Fruit fly (Drosophila melanogaster) whole organism, embryonic: Measurements from ENCODE around the gene CG3529.

Experiments
- Aef1 ChIP-seq: fragments of 200-800 bp; sonication (Bioruptor generic); IDR thresholded peaks from 3 replicates; pipeline ENCODE4 v1.3.6; 2022; ENCODE audit warnings: missing biosample characterization, missing genetic modification characterization
- Atf-2 ChIP-seq: fragments of 200-800 bp; sonication (Bioruptor generic); optimal IDR thresholded peaks from 2 replicates; lab custom pipeline; 2016; ENCODE audit warnings: missing biosample characterization, missing genetic modification characterization
- CG1024 ChIP-seq: fragments of 200-800 bp; sonication (Bioruptor generic); IDR thresholded peaks from 2 replicates; pipeline ENCODE4 v1.3.6; 2022; ENCODE audit warnings: missing biosample characterization, missing genetic modification characterization
- CG12299 ChIP-seq: fragments of 200-800 bp; sonication (Bioruptor generic); optimal IDR thresholded peaks from 2 replicates; lab custom pipeline; 2018; ENCODE audit warnings: missing biosample characterization, mild to moderate bottlenecking, missing genetic modification characterization
- CG12942 ChIP-seq: fragments of 200-800 bp; sonication (Bioruptor generic); optimal IDR thresholded peaks from 3 replicates; lab custom pipeline; 2016; ENCODE audit warnings: missing biosample characterization, missing genetic modification characterization
- CG13624 ChIP-seq: fragments of 200-800 bp; sonication (Bioruptor generic); optimal IDR thresholded peaks from 2 replicates; lab custom pipeline; 2016; ENCODE audit warnings: missing biosample characterization, missing genetic modification characterization
- CG16779 ChIP-seq: fragments of 200-800 bp; sonication (Bioruptor generic); IDR thresholded peaks from 2 replicates; pipeline ENCODE4 v1.3.6; 2022; ENCODE audit warnings: missing biosample characterization, missing genetic modification characterization
- CG17186 ChIP-seq: fragments of 200-800 bp; sonication (Bioruptor generic); optimal IDR thresholded peaks from 3 replicates; lab custom pipeline; 2017; ENCODE audit warnings: missing biosample characterization, missing genetic modification reagents, missing genetic modification characterization
- CG17612 ChIP-seq: fragments of 200-800 bp; sonication (Bioruptor generic); IDR thresholded peaks from 2 replicates; pipeline ENCODE4 v1.3.6; 2022; ENCODE audit warnings: missing biosample characterization, missing genetic modification characterization
- CG17912 ChIP-seq: fragments of 200-800 bp; sonication (Bioruptor generic); optimal IDR thresholded peaks from 2 replicates; lab custom pipeline; 2018; ENCODE audit warnings: missing biosample characterization, mild to moderate bottlenecking, missing genetic modification characterization
- CG1832 ChIP-seq: fragments of 200-800 bp; sonication (Bioruptor generic); optimal IDR thresholded peaks from 2 replicates; lab custom pipeline; 2017; ENCODE audit warnings: missing biosample characterization, mild to moderate bottlenecking, missing genetic modification characterization, inconsistent platforms
- CG2678 ChIP-seq: fragments of 200-800 bp; sonication (Bioruptor generic); optimal IDR thresholded peaks from 3 replicates; lab custom pipeline; 2019; ENCODE audit warnings: missing biosample characterization, mild to moderate bottlenecking, missing genetic modification characterization, moderate library complexity
- CG2875 ChIP-seq: fragments of 200-800 bp; sonication (Bioruptor generic); optimal IDR thresholded peaks from 2 replicates; lab custom pipeline; 2017; ENCODE audit warnings: missing biosample characterization, mild to moderate bottlenecking, missing genetic modification characterization, missing genetic modification reagents
- CG34376 ChIP-seq: fragments of 200-800 bp; sonication (Bioruptor generic); optimal IDR thresholded peaks from 2 replicates; lab custom pipeline; 2018; ENCODE audit warnings: missing biosample characterization, mild to moderate bottlenecking, missing genetic modification characterization
- CG3726 ChIP-seq: fragments of 200-800 bp; sonication (Bioruptor generic); IDR thresholded peaks from 3 replicates; pipeline ENCODE4, ENCODE4 v1.3.6; 2022; ENCODE audit warnings: missing biosample characterization, missing genetic modification characterization
- CG5180 ChIP-seq: fragments of 200-800 bp; sonication (Bioruptor generic); optimal IDR thresholded peaks from 3 replicates; lab custom pipeline; 2017; ENCODE audit warnings: missing biosample characterization, missing genetic modification characterization, mild to moderate bottlenecking, moderate library complexity, missing genetic modification reagents
- CG6254 ChIP-seq: fragments of 200-800 bp; sonication (Bioruptor generic); optimal IDR thresholded peaks from 3 replicates; lab custom pipeline; 2017; ENCODE audit warnings: mild to moderate bottlenecking, missing biosample characterization, missing genetic modification reagents, missing genetic modification characterization
- CG6683 ChIP-seq: fragments of 200-800 bp; sonication (Bioruptor generic); optimal IDR thresholded peaks from 2 replicates; lab custom pipeline; 2017; ENCODE audit warnings: missing biosample characterization, mild to moderate bottlenecking, missing genetic modification characterization, missing genetic modification reagents
- CG6791 ChIP-seq: fragments of 200-800 bp; sonication (Bioruptor generic); IDR thresholded peaks from 3 replicates; pipeline ENCODE4 v1.3.6; 2022; ENCODE audit warnings: missing biosample characterization, missing genetic modification characterization; ENCODE audit not compliant: partially characterized antibody
- CG6813 ChIP-seq: fragments of 200-800 bp; sonication (Bioruptor generic); optimal IDR thresholded peaks from 2 replicates; lab custom pipeline; 2017; ENCODE audit warnings: missing biosample characterization, missing genetic modification characterization, mild to moderate bottlenecking, moderate library complexity, missing genetic modification reagents
- CG8478 ChIP-seq: fragments of >200 bp; optimal IDR thresholded peaks from 2 replicates; lab custom pipeline; 2018
- CTCF ChIP-seq: fragments of 200-800 bp; sonication (Bioruptor generic); optimal IDR thresholded peaks from 2 replicates; lab custom pipeline; 2017; ENCODE audit warnings: missing biosample characterization, mild to moderate bottlenecking, missing genetic modification characterization, moderate library complexity
- D ChIP-seq, 2 experiments: fragments of 200-800 bp in 1 of 2; fragments of >200 bp in 1 of 2; sonication (Bioruptor generic) in 1 of 2; optimal IDR thresholded peaks; 2 replicates in 1 of 2; 3 replicates in 1 of 2; lab custom pipeline; 2017; ENCODE audit warnings: mild to moderate bottlenecking in 1 of 2, missing biosample characterization in 1 of 2, missing genetic modification characterization in 1 of 2, missing genetic modification reagents in 1 of 2
- E2f2 ChIP-seq: fragments of 200-800 bp; sonication (Bioruptor generic); IDR thresholded peaks from 2 replicates; pipeline ENCODE4 v1.3.6; 2022; ENCODE audit warnings: missing biosample characterization, missing genetic modification characterization
- Hr78 ChIP-seq, 2 experiments: fragments of 200-800 bp in 1 of 2; fragments of >200 bp in 1 of 2; sonication (Bioruptor generic) in 1 of 2; optimal IDR thresholded peaks; 2 replicates each; lab custom pipeline; 2017 to 2019; ENCODE audit warnings: missing biosample characterization in 2 of 2, missing genetic modification characterization in 2 of 2, mild to moderate bottlenecking in 1 of 2, moderate library complexity in 1 of 2
- MESR4 ChIP-seq: fragments of 200-800 bp; sonication (Bioruptor generic); optimal IDR thresholded peaks from 2 replicates; lab custom pipeline; 2018; ENCODE audit warnings: missing biosample characterization, mild to moderate bottlenecking, missing genetic modification characterization, moderate library complexity
- MTF-1 ChIP-seq: fragments of 200-800 bp; sonication (Bioruptor generic); optimal IDR thresholded peaks from 2 replicates; lab custom pipeline; 2018; ENCODE audit warnings: missing biosample characterization, mild to moderate bottlenecking, missing genetic modification characterization, borderline replicate concordance
- Meics ChIP-seq: fragments of 200-800 bp; sonication (Bioruptor generic); optimal IDR thresholded peaks from 2 replicates; lab custom pipeline; 2017; ENCODE audit warnings: missing biosample characterization, mild to moderate bottlenecking, missing genetic modification characterization
- Nf-YB ChIP-seq: fragments of 200-800 bp; sonication (Bioruptor generic); optimal IDR thresholded peaks from 3 replicates; lab custom pipeline; 2019; ENCODE audit warnings: missing biosample characterization, mild to moderate bottlenecking, missing genetic modification characterization, moderate library complexity
- Oaz ChIP-seq: fragments of 200-800 bp; sonication (Bioruptor generic); IDR thresholded peaks from 2 replicates; pipeline ENCODE4 v1.3.6; 2022; ENCODE audit warnings: missing biosample characterization, missing genetic modification characterization
- Six4 ChIP-seq: fragments of 200-800 bp; sonication (Bioruptor generic); optimal IDR thresholded peaks from 2 replicates; lab custom pipeline; 2016; ENCODE audit warnings: missing biosample characterization, missing genetic modification characterization
- abd-A ChIP-seq: fragments of 200-800 bp; sonication (Bioruptor generic); optimal IDR thresholded peaks from 3 replicates; lab custom pipeline; 2019; ENCODE audit warnings: missing biosample characterization, mild to moderate bottlenecking, missing genetic modification characterization, moderate library complexity
- bbx ChIP-seq: fragments of 200-800 bp; sonication (Bioruptor generic); IDR thresholded peaks from 2 replicates; pipeline ENCODE4 v1.3.6; 2022; ENCODE audit warnings: missing biosample characterization, missing genetic modification characterization; ENCODE audit not compliant: partially characterized antibody
- bsh ChIP-seq, 2 experiments: fragments of 200-800 bp; sonication (Bioruptor generic); optimal IDR thresholded peaks; 2 replicates each; lab custom pipeline; 2017 to 2018; ENCODE audit warnings: mild to moderate bottlenecking in 2 of 2, missing biosample characterization in 2 of 2, missing genetic modification characterization in 2 of 2, moderate library complexity in 1 of 2
- crol ChIP-seq: fragments of 200-800 bp; sonication (Bioruptor generic); IDR thresholded peaks from 2 replicates; pipeline ENCODE4 v1.3.6; 2022; ENCODE audit warnings: missing biosample characterization, missing genetic modification characterization
- dmrt99B ChIP-seq: fragments of 200-800 bp; sonication (Bioruptor generic); optimal IDR thresholded peaks from 2 replicates; lab custom pipeline; 2018; ENCODE audit warnings: missing biosample characterization, mild to moderate bottlenecking, missing genetic modification characterization, moderate library complexity
- lilli ChIP-seq: fragments of 200-800 bp; sonication (Bioruptor generic); optimal IDR thresholded peaks from 3 replicates; lab custom pipeline; 2016; ENCODE audit warnings: missing biosample characterization, missing genetic modification characterization
- mam ChIP-seq: fragments of 200-800 bp; sonication (Bioruptor generic); optimal IDR thresholded peaks from 3 replicates; lab custom pipeline; 2016; ENCODE audit warnings: missing biosample characterization, missing genetic modification characterization
- nom ChIP-seq: fragments of 200-800 bp; sonication (Bioruptor generic); optimal IDR thresholded peaks from 2 replicates; lab custom pipeline; 2017; ENCODE audit warnings: missing biosample characterization, missing genetic modification characterization, mild to moderate bottlenecking, moderate library complexity, missing genetic modification reagents
- pnt ChIP-seq: fragments of 200-800 bp; sonication (Bioruptor generic); optimal IDR thresholded peaks from 3 replicates; lab custom pipeline; 2016; ENCODE audit warnings: missing biosample characterization, missing genetic modification characterization
- pros ChIP-seq: fragments of 200-800 bp; sonication (Bioruptor generic); optimal IDR thresholded peaks from 3 replicates; lab custom pipeline; 2019; ENCODE audit warnings: missing biosample characterization, mild to moderate bottlenecking, missing genetic modification characterization, moderate library complexity
- slp2 ChIP-seq: fragments of 200-800 bp; sonication (Bioruptor generic); optimal IDR thresholded peaks from 2 replicates; lab custom pipeline; 2016; ENCODE audit warnings: missing biosample characterization, missing genetic modification characterization
- tgo ChIP-seq: fragments of 200-800 bp; sonication (Bioruptor generic); IDR thresholded peaks from 3 replicates; pipeline ENCODE4 v1.3.6; 2022; ENCODE audit warnings: missing biosample characterization, missing genetic modification characterization
- tll ChIP-seq, 2 experiments: fragments of 200-800 bp in 1 of 2; fragments of >200 bp in 1 of 2; sonication (Bioruptor generic) in 1 of 2; optimal IDR thresholded peaks; 2 replicates each; lab custom pipeline; 2017 to 2019; ENCODE audit warnings: missing biosample characterization in 2 of 2, missing genetic modification characterization in 2 of 2, mild to moderate bottlenecking in 1 of 2, moderate library complexity in 1 of 2
- toy ChIP-seq: fragments of 200-800 bp; sonication (Bioruptor generic); IDR thresholded peaks from 2 replicates; pipeline ENCODE4 v1.3.6; 2022; ENCODE audit warnings: missing biosample characterization, missing genetic modification characterization
- tup ChIP-seq: fragments of 200-800 bp; sonication (Bioruptor generic); optimal IDR thresholded peaks from 2 replicates; lab custom pipeline; 2016; ENCODE audit warnings: missing biosample characterization, mild to moderate bottlenecking, missing genetic modification characterization, moderate library complexity
- vvl ChIP-seq: fragments of 200-800 bp; sonication (Bioruptor generic); IDR thresholded peaks from 2 replicates; pipeline ENCODE4 v1.3.6; 2022; ENCODE audit warnings: missing biosample characterization, missing genetic modification characterization

The CG3529 gene

dm6 chr3L:9410030-9410589 lies 36.6 kb upstream of the CG3529 start (continued):
- no peak for TF ChIP-seq lilli (GFP tag; lab: Kevin White, UChicago)
- no peak for TF ChIP-seq tgo (GFP tag; lab: Robert Waterston, UW)
- no peak for TF ChIP-seq CG3726 (GFP tag; lab: Robert Waterston, UW)
- TF ChIP-seq nom (GFP tag; lab: Kevin White, UChicago): peak; percentile 13
- TF ChIP-seq bbx (GFP tag; lab: Robert Waterston, UW): 0 out of 2 replicates have a peak, but pooled peaks have one; percentile 5
- no peak for TF ChIP-seq CG6254 (GFP tag; lab: Kevin White, UChicago)
- no peak for TF ChIP-seq CG6791 (GFP tag; lab: Robert Waterston, UW)
- TF ChIP-seq CG17186 (GFP tag; lab: Kevin White, UChicago): no peak
- TF ChIP-seq E2f2 (GFP tag; lab: Robert Waterston, UW): no peak
- TF ChIP-seq MESR4: peak; percentile 26
- peak; percentile 63 for TF ChIP-seq CG1832 (GFP tag; lab: Kevin White, UChicago)
- 0 out of 2 replicates have a peak, but pooled peaks have one; percentile 22 for TF ChIP-seq CG16779 (GFP tag; lab: Robert Waterston, UW)
- no peak for TF ChIP-seq CG6683
- TF ChIP-seq CG2678 (tag; lab: Kevin White, UChicago): no peak
- TF ChIP-seq slp2 (GFP tag; lab: Kevin White, UChicago): no peak
- TF ChIP-seq tup (GFP tag; lab: Kevin White, UChicago): no peak
- no peak for TF ChIP-seq bsh (GFP tag; optimal IDR thresholded peaks at IDR 0.05; lab: Kevin White, UChicago)
- peak; percentile 64 for TF ChIP-seq crol (GFP tag; lab: Robert Waterston, UW)
- peak; percentile 82 for TF ChIP-seq pros (GFP tag; lab: Kevin White, UChicago)
- peak in 1 of 2 experiments; percentile 20 for TF ChIP-seq Hr78 (GFP tag; optimal IDR thresholded peaks at IDR 0.05; lab: Kevin White, UChicago)
- no peak for TF ChIP-seq CG12942 (GFP tag; lab: Kevin White, UChicago)
- peak; percentile 69 for TF ChIP-seq D (optimal IDR thresholded peaks at IDR 0.05; lab: Kevin White, UChicago)
- no peak for TF ChIP-seq D (GFP tag; optimal IDR thresholded peaks at IDR 0.05; lab: Kevin White, UChicago)
- TF ChIP-seq dmrt99B: no peak
- TF ChIP-seq pnt (GFP tag; lab: Kevin White, UChicago): no peak
- no peak for TF ChIP-seq CG6813 (GFP tag; lab: Kevin White, UChicago)
- TF ChIP-seq mam (GFP tag; lab: Kevin White, UChicago): no peak
- TF ChIP-seq abd-A (tag; lab: Kevin White, UChicago): no peak
- TF ChIP-seq CG8478 (lab: Kevin White, UChicago): peak; percentile 75
- no peak for TF ChIP-seq Oaz (GFP tag; lab: Robert Waterston, UW)
- TF ChIP-seq, all 482 proteins: peak for 12

- TF ChIP-seq Atf-2 (GFP tag; lab: Kevin White, UChicago) (no peak), CG1024 (GFP tag; lab: Robert Waterston, UW) (peak; percentile 66), Meics (peak; percentile 78), Six4 (GFP tag; lab: Kevin White, UChicago) (peak; percentile 69), CTCF (GFP tag; lab: Kevin White, UChicago) (no peak), toy (GFP tag; lab: Robert Waterston, UW) (peak; percentile 24; the same call in 1 of the 2 replicates), Nf-YB (GFP tag; lab: Kevin White, UChicago) (peak; percentile 70), vvl (GFP tag; lab: Robert Waterston, UW) (peak; percentile 85), MTF-1 (GFP tag; lab: Kevin White, UChicago) (no peak), CG5180 (no peak), mam (GFP tag; lab: Kevin White, UChicago) (peak; percentile 73), CG12299 (peak; percentile 84), CG34376 (GFP tag; lab: Kevin White, UChicago) (peak; percentile 23), tll (GFP tag; optimal IDR thresholded peaks at IDR 0.05; lab: Kevin White, UChicago) (no peak), Aef1 (GFP tag; lab: Robert Waterston, UW) (peak; percentile 76), CG17612 (GFP tag; lab: Robert Waterston, UW) (no peak), CG13624 (peak; percentile 60), CG17912 (GFP tag; lab: Kevin White, UChicago) (peak; percentile 56), CG2875 (GFP tag; lab: Kevin White, UChicago) (peak; percentile 47)
Measured at dm6 chr3L:9410754-9411423, 35.8 kb upstream of the CG3529 start, which contains the start of the genes CG4022 and Cpsf5. TSS of gene CG4022 (minus strand) at chr3L:9410832. TSS of gene Cpsf5 (plus strand) at chr3L:9411038.
